Worm (Caenorhabditis elegans) whole organism, young adult: ENCODE results near the gene tofu-1.

Source experiments
- B0336.3 ChIP-seq: fragments of 200-800 bp; sonication (Bioruptor generic); IDR thresholded peaks from 2 replicates; pipeline ENCODE4 v1.3.6; 2022; ENCODE audit warnings: missing genetic modification characterization, missing compliant biosample characterization
- C06A6.2 ChIP-seq: fragments of 200-800 bp; sonication (Bioruptor generic); conservative IDR thresholded peaks from 2 replicates; pipeline ENCODE4 v1.3.6; 2022; ENCODE audit warnings: missing genetic modification characterization, missing compliant biosample characterization
- K12H6.12 ChIP-seq: fragments of 200-800 bp; sonication (Bioruptor generic); optimal IDR thresholded peaks from 2 replicates; lab custom pipeline; 2018; ENCODE audit warnings: mild to moderate bottlenecking, missing genetic modification characterization, missing compliant biosample characterization
- Y53G8AR.9 ChIP-seq: fragments of 200-800 bp; sonication (Bioruptor generic); conservative IDR thresholded peaks from 2 replicates; pipeline ENCODE4 v1.3.6; 2022; ENCODE audit warnings: missing genetic modification reagents, missing genetic modification characterization, missing compliant biosample characterization
- Y95B8A.8 ChIP-seq: fragments of 200-800 bp; sonication (Bioruptor generic); IDR thresholded peaks from 2 replicates; pipeline ENCODE4 v1.3.6; 2022; ENCODE audit warnings: missing genetic modification reagents, missing genetic modification characterization, missing compliant biosample characterization
- ZK185.1 ChIP-seq: sonication (generic microtip); optimal IDR thresholded peaks from 2 replicates; lab custom pipeline; 2016; ENCODE audit warnings: mild to moderate bottlenecking, missing genetic modification characterization, missing compliant biosample characterization; ENCODE audit not compliant: poor library complexity, severe bottlenecking
- ama-1 ChIP-seq, 3 experiments: fragments of 150-350 bp in 1 of 3; sonication (generic microtip) in 2 of 3; optimal IDR thresholded peaks; 2 replicates each; lab custom pipeline; 2014 to 2018; ENCODE audit warnings: missing biosample characterization in 2 of 3, missing genetic modification characterization in 2 of 3, missing genetic modification reagents in 2 of 3
- aptf-2 ChIP-seq: fragments of 200-800 bp; sonication (Bioruptor generic); conservative IDR thresholded peaks from 2 replicates; pipeline ENCODE4 v1.3.6; 2022; ENCODE audit warnings: missing genetic modification reagents, missing genetic modification characterization, missing compliant biosample characterization
- atf-7 ChIP-seq: sonication (generic microtip); optimal IDR thresholded peaks from 2 replicates; lab custom pipeline; 2017; ENCODE audit warnings: mild to moderate bottlenecking, missing genetic modification characterization, missing compliant biosample characterization
- attf-5 ChIP-seq: fragments of 200-800 bp; sonication (Bioruptor generic); optimal IDR thresholded peaks from 2 replicates; lab custom pipeline; 2018; ENCODE audit warnings: mild to moderate bottlenecking, missing genetic modification characterization, missing compliant biosample characterization
- attf-6 ChIP-seq: fragments of 200-800 bp; sonication (Bioruptor generic); IDR thresholded peaks from 2 replicates; pipeline ENCODE4 v1.3.6; 2022; ENCODE audit warnings: missing genetic modification reagents, missing genetic modification characterization, missing compliant biosample characterization
- bed-1 ChIP-seq: fragments of 200-800 bp; sonication (Bioruptor generic); IDR thresholded peaks from 2 replicates; pipeline ENCODE4 v1.3.6; 2022; ENCODE audit warnings: missing genetic modification reagents, missing genetic modification characterization, missing compliant biosample characterization
- bed-2 ChIP-seq: fragments of 200-800 bp; sonication (Bioruptor generic); IDR thresholded peaks from 2 replicates; pipeline ENCODE4 v1.3.6; 2022; ENCODE audit warnings: missing genetic modification reagents, missing genetic modification characterization, missing compliant biosample characterization
- ccch-3 ChIP-seq: fragments of 200-800 bp; sonication (Bioruptor generic); optimal IDR thresholded peaks from 2 replicates; lab custom pipeline; 2018; ENCODE audit warnings: mild to moderate bottlenecking, missing genetic modification characterization, missing compliant biosample characterization
- cebp-1 ChIP-seq, 2 experiments: fragments of 200-800 bp in 1 of 2; sonication (Bioruptor generic) in 1 of 2; sonication (generic microtip) in 1 of 2; IDR thresholded peaks in 1 of 2; optimal IDR thresholded peaks in 1 of 2; 2 replicates each; pipeline versions ENCODE4 v1.3.6 to Lab custom; 2017 to 2022; ENCODE audit warnings: missing compliant biosample characterization in 2 of 2, missing genetic modification characterization in 2 of 2, mild to moderate bottlenecking in 1 of 2, missing genetic modification reagents in 1 of 2, moderate library complexity in 1 of 2
- ceh-58 ChIP-seq: fragments of 200-800 bp; sonication (Bioruptor generic); IDR thresholded peaks from 2 replicates; pipeline ENCODE4 v1.3.6; 2022; ENCODE audit warnings: missing genetic modification characterization, missing compliant biosample characterization
- ceh-91 ChIP-seq: fragments of 200-800 bp; sonication (Bioruptor generic); IDR thresholded peaks from 2 replicates; pipeline ENCODE4 v1.3.6; 2022; ENCODE audit warnings: missing genetic modification reagents, missing genetic modification characterization, missing compliant biosample characterization
- chd-7 ChIP-seq: sonication (generic microtip); optimal IDR thresholded peaks from 2 replicates; lab custom pipeline; 2016; ENCODE audit warnings: mild to moderate bottlenecking, missing genetic modification characterization, moderate library complexity, missing compliant biosample characterization
- efl-1 ChIP-seq: fragments of 150-350 bp; optimal IDR thresholded peaks from 2 replicates; lab custom pipeline; 2014; ENCODE audit warnings: missing biosample characterization, missing genetic modification reagents, missing genetic modification characterization
- him-1 ChIP-seq: sonication (generic microtip); optimal IDR thresholded peaks from 2 replicates; lab custom pipeline; 2016; ENCODE audit warnings: missing genotype, missing genetic modification reagents, missing genetic modification characterization, missing compliant biosample characterization
- hlh-26 ChIP-seq: fragments of 200-800 bp; sonication (Bioruptor generic); conservative IDR thresholded peaks from 2 replicates; pipeline ENCODE4 v1.3.6; 2022; ENCODE audit warnings: missing genetic modification reagents, missing genetic modification characterization, missing compliant biosample characterization
- hmg-1.2 ChIP-seq: fragments of 200-800 bp; sonication (Bioruptor generic); IDR thresholded peaks from 2 replicates; pipeline ENCODE4 v1.3.6; 2022; ENCODE audit warnings: missing genetic modification reagents, missing genetic modification characterization, missing compliant biosample characterization
- hrde-1 ChIP-seq: sonication (generic microtip); optimal IDR thresholded peaks from 2 replicates; lab custom pipeline; 2016; ENCODE audit warnings: missing genetic modification characterization, mild to moderate bottlenecking, missing compliant biosample characterization, moderate library complexity, missing genotype, missing genetic modification reagents, borderline replicate concordance
- lag-1 ChIP-seq: fragments of 200-800 bp; sonication (Bioruptor generic); IDR thresholded peaks from 2 replicates; pipeline ENCODE4 v1.3.6; 2022; ENCODE audit warnings: missing genetic modification reagents, missing genetic modification characterization, missing compliant biosample characterization
- lin-35 ChIP-seq, 3 experiments: fragments of 150-350 bp in 2 of 3; sonication (generic microtip) in 1 of 3; optimal IDR thresholded peaks; 2 replicates each; lab custom pipeline; 2014 to 2018; ENCODE audit warnings: missing biosample characterization in 3 of 3, missing genetic modification characterization in 3 of 3, missing genetic modification reagents in 3 of 3
- lin-54 ChIP-seq: fragments of 200-800 bp; sonication (Bioruptor generic); optimal IDR thresholded peaks from 2 replicates; lab custom pipeline; 2018; ENCODE audit warnings: mild to moderate bottlenecking, missing genetic modification characterization, missing compliant biosample characterization
- madf-8 ChIP-seq: fragments of 200-800 bp; sonication (Bioruptor generic); conservative IDR thresholded peaks from 2 replicates; pipeline ENCODE4 v1.3.6; 2022; ENCODE audit warnings: missing genetic modification reagents, missing genetic modification characterization, missing compliant biosample characterization
- mcd-1 ChIP-seq: fragments of 200-800 bp; sonication (Bioruptor generic); IDR thresholded peaks from 2 replicates; pipeline ENCODE4 v1.3.6; 2022; ENCODE audit warnings: missing genetic modification reagents, missing genetic modification characterization, missing compliant biosample characterization
- mes-4 ChIP-seq: sonication (generic microtip); optimal IDR thresholded peaks from 2 replicates; lab custom pipeline; 2016; ENCODE audit warnings: missing genotype, missing genetic modification characterization, missing compliant biosample characterization
- mxl-1 ChIP-seq: sonication (generic microtip); optimal IDR thresholded peaks from 2 replicates; lab custom pipeline; 2016; ENCODE audit warnings: missing genetic modification characterization, missing compliant biosample characterization
- nfya-2 ChIP-seq: fragments of 200-800 bp; sonication (Bioruptor generic); IDR thresholded peaks from 2 replicates; pipeline ENCODE4 v1.3.6; 2022; ENCODE audit warnings: missing genetic modification reagents, missing genetic modification characterization, missing compliant biosample characterization
- nhr-80 ChIP-seq: sonication (generic microtip); optimal IDR thresholded peaks from 2 replicates; lab custom pipeline; 2016; ENCODE audit warnings: missing genetic modification characterization, missing compliant biosample characterization
- pbrm-1 ChIP-seq: fragments of 200-800 bp; sonication (Bioruptor generic); IDR thresholded peaks from 2 replicates; pipeline ENCODE4 v1.3.6; 2022; ENCODE audit warnings: missing genetic modification reagents, missing genetic modification characterization, missing compliant biosample characterization
- pha-4 ChIP-seq: fragments of 150-350 bp; sonication (generic microtip); optimal IDR thresholded peaks from 2 replicates; lab custom pipeline; 2014; ENCODE audit warnings: missing biosample characterization, missing genetic modification reagents, missing genetic modification characterization
- rpc-1 ChIP-seq, 2 experiments: fragments of 150-350 bp in 1 of 2; sonication (generic microtip) in 1 of 2; optimal IDR thresholded peaks; 2 replicates each; lab custom pipeline; 2014 to 2018; ENCODE audit warnings: missing biosample characterization in 1 of 2, missing genetic modification characterization in 1 of 2, missing genetic modification reagents in 1 of 2, missing genotype in 1 of 2
- sdz-38 ChIP-seq: sonication (generic microtip); optimal IDR thresholded peaks from 2 replicates; lab custom pipeline; 2016; ENCODE audit warnings: missing genotype, missing genetic modification characterization, missing compliant biosample characterization
- snpc-1.3 ChIP-seq: sonication (generic microtip); optimal IDR thresholded peaks from 2 replicates; lab custom pipeline; 2017; ENCODE audit warnings: missing genetic modification characterization, mild to moderate bottlenecking, missing compliant biosample characterization, antibody characterized with exemption, moderate library complexity, missing genotype, missing genetic modification reagents; ENCODE audit not compliant: insufficient read depth
- snpc-4 ChIP-seq, 5 experiments: fragments of 150-350 bp in 1 of 5; sonication (generic microtip) in 4 of 5; optimal IDR thresholded peaks; 2 replicates each; lab custom pipeline; 2014 to 2018; ENCODE audit warnings: missing genetic modification characterization in 5 of 5, missing biosample characterization in 3 of 5, antibody characterized with exemption in 2 of 5, mild to moderate bottlenecking in 2 of 5, missing compliant biosample characterization in 2 of 5, missing genotype in 2 of 5, moderate library complexity in 2 of 5, missing genetic modification reagents in 1 of 5
- sptf-2 ChIP-seq: fragments of 200-800 bp; sonication (Bioruptor generic); optimal IDR thresholded peaks from 2 replicates; lab custom pipeline; 2018; ENCODE audit warnings: mild to moderate bottlenecking, missing genetic modification characterization, missing compliant biosample characterization
- ztf-25 ChIP-seq: fragments of 200-800 bp; sonication (Bioruptor generic); IDR thresholded peaks from 2 replicates; pipeline ENCODE4 v1.3.6; 2022; ENCODE audit warnings: missing genetic modification reagents, missing genetic modification characterization, missing compliant biosample characterization
- ztf-26 ChIP-seq: sonication (generic microtip); optimal IDR thresholded peaks from 2 replicates; lab custom pipeline; 2017; ENCODE audit warnings: missing genetic modification characterization, missing compliant biosample characterization
- ztf-6 ChIP-seq: fragments of 200-800 bp; sonication (Bioruptor generic); IDR thresholded peaks from 2 replicates; pipeline ENCODE4 v1.3.6; 2022; ENCODE audit warnings: missing genetic modification reagents, missing genetic modification characterization, missing compliant biosample characterization

tofu-1 gene

DNA sequence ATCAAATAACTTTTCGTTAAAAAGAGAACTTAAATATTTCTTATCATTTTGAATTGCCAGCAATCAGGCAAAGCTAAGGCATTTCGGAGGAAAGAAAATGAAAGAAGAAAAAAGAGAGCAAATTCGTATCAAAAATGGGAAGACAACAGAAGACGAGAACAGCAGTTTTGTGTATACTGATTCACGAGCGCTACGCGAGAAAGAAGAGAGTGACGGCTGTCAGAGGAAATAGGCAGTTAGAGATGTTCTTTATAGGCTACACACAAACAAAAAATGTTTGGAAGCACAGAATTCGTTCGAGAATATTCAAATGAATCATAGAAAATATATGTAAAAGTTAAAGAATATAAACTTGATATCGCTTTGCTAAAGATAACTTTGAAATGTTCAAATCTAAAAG lies 3.9 kb downstream of the tofu-1 start:
- TF ChIP-seq lin-35 (GFP tag; optimal IDR thresholded peaks at IDR 0.05; lab: Kevin White, UChicago) (no peak), mes-4 (tag; lab: Kevin White, UChicago) (no peak), attf-6 (GFP tag; lab: Robert Waterston, UW) (no peak), chd-7 (tag; lab: Kevin White, UChicago) (no peak), rpc-1 (optimal IDR thresholded peaks at IDR 0.05; lab: Kevin White, UChicago) (no peak), rpc-1 (tag; optimal IDR thresholded peaks at IDR 0.05; lab: Kevin White, UChicago) (no peak), hlh-26 (GFP tag; lab: Robert Waterston, UW) (no peak), snpc-1.3 (no peak), bed-2 (GFP tag; lab: Robert Waterston, UW) (no peak), Y95B8A.8 (GFP tag; lab: Robert Waterston, UW) (no peak), B0336.3 (GFP tag; lab: Robert Waterston, UW) (no peak), C06A6.2 (GFP tag; lab: Robert Waterston, UW) (no peak), sptf-2 (GFP tag; lab: Kevin White, UChicago) (no peak), K12H6.12 (tag; lab: Kevin White, UChicago) (no peak), mcd-1 (GFP tag; lab: Robert Waterston, UW) (no peak), ztf-26 (tag; lab: Kevin White, UChicago) (no peak), hrde-1 (tag; lab: Kevin White, UChicago) (no peak), ccch-3 (GFP tag; lab: Kevin White, UChicago) (no peak), bed-1 (no peak), lag-1 (GFP tag; lab: Robert Waterston, UW) (no peak), ZK185.1 (tag; lab: Kevin White, UChicago) (no peak), attf-5 (peak; percentile 10), lin-54 (no peak), ceh-58 (GFP tag; lab: Robert Waterston, UW) (no peak), atf-7 (tag; lab: Kevin White, UChicago) (no peak), efl-1 (GFP tag; lab: Kevin White, UChicago) (no peak), mxl-1 (tag; lab: Kevin White, UChicago) (no peak), snpc-4 (GFP tag; optimal IDR thresholded peaks at IDR 0.05; lab: Kevin White, UChicago) (no peak), snpc-4 (tag; optimal IDR thresholded peaks at IDR 0.05; lab: Kevin White, UChicago) (no peak), ama-1 (optimal IDR thresholded peaks at IDR 0.05; lab: Kevin White, UChicago) (peak; percentile 14), ama-1 (GFP tag; optimal IDR thresholded peaks at IDR 0.05; lab: Kevin White, UChicago) (no peak), madf-8 (GFP tag; lab: Robert Waterston, UW) (no peak), nfya-2 (no peak), nhr-80 (peak; percentile 65), pbrm-1 (no peak), hmg-1.2 (peak; percentile 48; the same call in 1 of the 2 replicates), cebp-1 (GFP tag; IDR thresholded peaks at IDR 0.05; lab: Robert Waterston, UW) (no peak), cebp-1 (tag; optimal IDR thresholded peaks at IDR 0.05; lab: Kevin White, UChicago) (peak; percentile 35), sdz-38 (tag; lab: Kevin White, UChicago) (no peak), aptf-2 (GFP tag; lab: Robert Waterston, UW) (no peak), pha-4 (tag; lab: Kevin White, UChicago) (no peak), ceh-91 (GFP tag; lab: Robert Waterston, UW) (no peak), him-1 (tag; lab: Kevin White, UChicago) (no peak), Y53G8AR.9 (GFP tag; lab: Robert Waterston, UW) (no peak), ztf-6 (GFP tag; lab: Robert Waterston, UW) (no peak), ztf-25 (no peak)
